Fruit fly (Drosophila melanogaster): ENCODE data around the gene elg1.
A peak's percentile ranks its signal among the peaks of the same experiment; 100 is the strongest.

Gene elg1

dm6 chr3L:16165356-16166168 lies 33.7 kb downstream of the elg1 start (continued):
- TF ChIP-seq Myb (GFP tag; optimal IDR thresholded peaks at IDR 0.05) (peak; percentile 29), CG4424 (GFP tag; optimal IDR thresholded peaks at IDR 0.05) (peak; percentile 35), Sry-β (GFP tag; optimal IDR thresholded peaks at IDR 0.05) (no peak), NK7.1 (GFP tag; optimal IDR thresholded peaks at IDR 0.05) (peak; percentile 17), HLH3B (GFP tag; IDR thresholded peaks at IDR 0.05) (no peak), CG2199 (GFP tag; IDR thresholded peaks at IDR 0.05) (no peak), fd3F (GFP tag; optimal IDR thresholded peaks at IDR 0.05) (peak; percentile 21), CG13624 (GFP tag; optimal IDR thresholded peaks at IDR 0.05) (peak; percentile 60), fu2 (GFP tag; optimal IDR thresholded peaks at IDR 0.05) (peak; percentile 61), Sry-δ (GFP tag; optimal IDR thresholded peaks at IDR 0.05) (no peak), CG16815 (GFP tag; optimal IDR thresholded peaks at IDR 0.05) (peak; percentile 32), onecut (GFP tag; IDR thresholded peaks at IDR 0.05) (no peak), CG4360 (GFP tag; IDR thresholded peaks at IDR 0.05) (no peak), gro (GFP tag; optimal IDR thresholded peaks at IDR 0.05) (peak; percentile 33), bab2 (GFP tag; optimal IDR thresholded peaks at IDR 0.05) (peak; percentile 51), CG12744 (GFP tag; optimal IDR thresholded peaks at IDR 0.05) (peak; percentile 58), phol (tag; optimal IDR thresholded peaks at IDR 0.05) (peak; percentile 15), al (GFP tag; IDR thresholded peaks at IDR 0.05) (peak; percentile 73), zfh2 (GFP tag; optimal IDR thresholded peaks at IDR 0.05) (peak; percentile 75), HmgZ (tag; optimal IDR thresholded peaks at IDR 0.05) (peak; percentile 11), dpn (GFP tag; optimal IDR thresholded peaks at IDR 0.05) (peak; percentile 44 to 60), CG8478 (optimal IDR thresholded peaks at IDR 0.05) (no peak), H2.0 (GFP tag; IDR thresholded peaks at IDR 0.05) (0 out of 2 replicates have a peak, but pooled peaks have one; percentile 28), CG8924 (tag; optimal IDR thresholded peaks at IDR 0.05) (peak; percentile 36), tin (GFP tag; optimal IDR thresholded peaks at IDR 0.05) (peak; percentile 22), CG18262 (tag; optimal IDR thresholded peaks at IDR 0.05) (peak; percentile 0), CG1603 (tag; optimal IDR thresholded peaks at IDR 0.05) (no peak), CG12104 (GFP tag; optimal IDR thresholded peaks at IDR 0.05) (peak; percentile 11), CG15269 (tag; optimal IDR thresholded peaks at IDR 0.05) (peak; percentile 42), CG5180 (GFP tag; optimal IDR thresholded peaks at IDR 0.05) (no peak), gem (tag; optimal IDR thresholded peaks at IDR 0.05) (peak; percentile 64), ci (GFP tag; IDR thresholded peaks at IDR 0.05) (no peak), sens (GFP tag) (peak; percentile 71), CG18476 (GFP tag; optimal IDR thresholded peaks at IDR 0.05) (peak; percentile 28), Ada2b (GFP tag; IDR thresholded peaks at IDR 0.05) (peak; percentile 38), chinmo (GFP tag; IDR thresholded peaks at IDR 0.05; ENCODE audit: partially characterized antibody) (peak; percentile 71; the same call in 2 of the 4 replicates), sna (GFP tag; IDR thresholded peaks at IDR 0.05; ENCODE audit: partially characterized antibody) (no peak), CG8281 (tag; optimal IDR thresholded peaks at IDR 0.05) (no peak), ems (GFP tag; optimal IDR thresholded peaks at IDR 0.05) (no peak), Ets97D (GFP tag; optimal IDR thresholded peaks at IDR 0.05) (no peak), CG4820 (GFP tag; optimal IDR thresholded peaks at IDR 0.05) (peak; percentile 3), CG10366 (GFP tag; IDR thresholded peaks at IDR 0.05) (peak; percentile 37), slbo (GFP tag; IDR thresholded peaks at IDR 0.05) (peak; percentile 78), CG17361 (GFP tag; IDR thresholded peaks at IDR 0.05) (peak; percentile 65), Chrac-16 (GFP tag; optimal IDR thresholded peaks at IDR 0.05) (peak; percentile 39), tup (GFP tag; optimal IDR thresholded peaks at IDR 0.05) (no peak), CG10979 (tag; optimal IDR thresholded peaks at IDR 0.05) (no peak), CG3163 (GFP tag; optimal IDR thresholded peaks at IDR 0.05) (peak; percentile 3), CG7271 (tag; optimal IDR thresholded peaks at IDR 0.05) (no peak), rib (GFP tag; IDR thresholded peaks at IDR 0.05) (peak; percentile 66; the same call in 1 of the 2 replicates)
